Fruit fly (Drosophila melanogaster): ENCODE data around the gene gwl.

DNA sequence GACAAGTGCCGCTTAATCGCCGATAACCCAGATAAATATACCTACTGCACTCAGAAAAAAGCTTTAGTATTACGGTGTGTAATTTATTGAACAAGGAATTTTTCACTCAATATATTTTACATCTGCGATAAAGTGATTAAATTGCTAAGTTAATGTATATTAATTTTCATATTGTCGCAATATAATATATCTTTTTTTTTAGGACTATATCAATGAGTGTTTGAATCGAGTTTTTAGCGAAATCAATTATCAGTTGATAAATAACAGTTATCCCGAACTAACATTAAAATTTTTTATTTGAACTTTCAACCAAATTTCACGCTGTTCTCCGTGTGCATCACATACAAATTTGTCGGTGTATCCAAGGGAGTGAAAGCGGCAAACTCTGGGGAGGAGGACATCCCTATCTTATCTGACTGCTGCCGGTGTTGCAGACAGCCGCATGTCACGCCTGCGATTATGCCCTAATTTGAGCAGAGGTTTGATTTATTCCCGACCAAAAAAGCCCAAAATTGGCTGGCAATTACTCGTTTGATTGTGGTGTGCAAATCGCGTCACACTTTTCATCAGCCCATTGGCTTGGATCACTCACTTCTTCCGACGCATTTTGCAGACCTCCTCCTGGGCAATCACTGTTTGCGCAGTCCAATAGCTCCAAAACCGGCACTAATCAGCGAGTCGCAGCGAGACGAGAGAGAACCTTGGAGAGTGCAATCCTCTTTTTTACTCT, 7.3 kb upstream of the gwl start:
- TF ChIP-seq ttk (optimal IDR thresholded peaks at IDR 0.05), result no peak
- no peak for TF ChIP-seq insv (optimal IDR thresholded peaks at IDR 0.05)
- no peak for TF ChIP-seq psq (optimal IDR thresholded peaks at IDR 0.05)

All from Kc167 (cell line).